Worm (Caenorhabditis elegans) whole organism, L4 larva: Measurements from ENCODE around the gene pxl-1.
A peak's percentile ranks its signal among the peaks of the same experiment; 100 is the strongest.

Experiments
- mep-1 ChIP-seq: fragments of 150-350 bp; sonication (generic microtip); optimal IDR thresholded peaks from 3 replicates; lab custom pipeline; 2014; ENCODE audit warnings: missing biosample characterization, missing genetic modification characterization
- nhr-28 ChIP-seq: fragments of 150-350 bp; optimal IDR thresholded peaks from 2 replicates; lab custom pipeline; 2014; ENCODE audit warnings: missing biosample characterization, missing genetic modification characterization
- nhr-77 ChIP-seq: fragments of 150-350 bp; optimal IDR thresholded peaks from 2 replicates; lab custom pipeline; 2014; ENCODE audit warnings: missing biosample characterization, missing genetic modification characterization

DNA sequence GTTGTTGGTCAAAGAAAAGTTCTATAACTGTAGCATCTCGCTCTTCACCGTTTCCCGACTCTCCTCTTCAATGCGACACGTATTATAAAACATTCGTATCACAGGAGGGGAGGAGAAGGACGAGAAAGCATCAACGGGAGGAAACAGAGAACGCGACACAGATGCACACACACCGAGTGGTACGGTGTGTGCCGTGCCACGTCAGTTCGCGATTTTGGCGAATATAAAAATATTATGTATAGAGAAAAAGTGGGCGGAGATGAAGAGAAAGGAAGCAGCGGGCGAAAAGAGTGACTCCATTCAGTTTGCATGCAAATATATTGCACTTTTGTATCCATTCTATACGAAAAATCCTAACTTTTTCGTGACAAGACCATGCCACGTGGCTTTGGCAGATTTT, 18.9 kb upstream of the pxl-1 start:
- TF ChIP-seq nhr-28 (peak; percentile 42), mep-1 (tag; lab: Kevin White, UChicago) (peak; percentile 31), nhr-77 (tag; lab: Kevin White, UChicago) (no peak)
